Worm (Caenorhabditis elegans): Measurements from ENCODE around the gene F40G12.9.
"Not testable (repeated sequence)": the region's sequence is repeated elsewhere in the genome, so short reads cannot be mapped to it uniquely, and the experiment has no call there.

The F40G12.9 gene

DNA sequence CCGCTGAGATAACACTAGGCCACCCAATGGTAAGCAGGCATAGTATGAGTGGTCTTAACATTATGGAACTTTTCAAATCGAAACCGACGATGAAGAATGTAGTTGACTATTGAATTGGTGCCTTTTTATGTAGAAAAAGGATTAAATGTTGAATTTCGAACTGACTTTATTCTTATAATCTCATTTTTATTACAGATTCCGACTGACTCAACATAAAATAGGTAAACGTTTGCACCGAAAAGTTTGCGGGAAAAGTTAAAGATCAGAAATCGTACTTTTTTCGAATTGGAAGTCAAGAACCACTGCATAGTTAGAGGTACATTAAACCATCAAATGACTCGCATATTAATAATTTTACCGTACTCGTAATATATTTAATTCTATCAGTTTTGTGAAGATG, 28.2 kb upstream of the F40G12.9 start, which contains the start of gene K02E11.7:
Gene K02E11.7 (minus strand): TSS at position 101 of the 400 bp plus-strand sequence.
- TF ChIP-seq cog-1 (tag; optimal IDR thresholded peaks at IDR 0.05) (no peak), ztf-23 (GFP tag; IDR thresholded peaks at IDR 0.05) (no peak), med-1 (GFP tag; optimal IDR thresholded peaks at IDR 0.05; ENCODE audit: insufficient read depth) (no peak), T22C8.4 (GFP tag; IDR thresholded peaks at IDR 0.05) (no peak), ztf-29 (GFP tag; IDR thresholded peaks at IDR 0.05) (no peak), klf-2 (GFP tag; conservative IDR thresholded peaks at IDR 0.05) (no peak), tab-1 (GFP tag; IDR thresholded peaks at IDR 0.05) (no peak), ref-1 (GFP tag; conservative IDR thresholded peaks at IDR 0.05) (no peak), flt-1 (GFP tag; IDR thresholded peaks at IDR 0.05) (no peak)

DNA sequence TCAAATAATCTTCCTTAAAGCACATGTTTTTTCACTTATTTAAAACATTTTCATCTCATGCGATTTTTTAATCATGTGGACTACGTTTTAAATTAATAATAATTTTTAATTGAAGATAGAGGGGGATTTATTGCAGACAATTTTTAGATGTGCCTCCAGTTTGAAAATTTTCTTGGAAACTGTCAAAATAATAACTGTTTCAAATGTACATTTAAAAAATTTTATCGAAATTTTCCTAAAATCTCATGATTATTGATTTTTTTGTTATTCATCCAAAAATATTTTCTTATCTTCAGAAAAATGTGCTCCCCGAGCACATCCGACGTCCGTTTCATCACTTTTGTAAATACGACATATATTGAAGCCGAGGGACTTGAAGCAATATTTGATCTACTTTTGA, 25.6 kb upstream of the F40G12.9 start, which contains the start of gene sre-8:
Gene sre-8 (plus strand): TSS at position 301 of the 400 bp plus-strand sequence.
- TF ChIP-seq med-1 (GFP tag; optimal IDR thresholded peaks at IDR 0.05; ENCODE audit: insufficient read depth): no peak

DNA sequence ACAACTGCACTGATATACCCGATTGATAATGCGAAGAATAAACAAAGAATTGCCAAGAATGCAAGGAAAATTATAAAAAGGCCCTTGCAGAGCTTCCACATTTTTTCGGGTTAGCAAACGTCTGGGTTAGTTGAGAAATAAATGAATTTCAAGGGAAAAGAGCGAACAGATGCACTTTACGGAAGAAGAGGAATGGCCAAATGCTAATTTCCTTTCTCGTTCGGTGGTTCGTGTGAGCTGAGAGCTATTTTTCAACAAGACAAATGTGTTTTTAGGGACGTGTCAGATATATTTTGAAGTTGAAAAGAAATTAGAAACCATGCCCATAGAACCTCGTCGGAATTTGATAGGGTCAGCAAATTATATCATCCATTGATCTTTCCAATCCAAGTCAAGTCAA, 21.6 kb upstream of the F40G12.9 start, which contains the start of gene F40G12.2:
Gene F40G12.2 (minus strand): TSS at position 101 of the 400 bp plus-strand sequence.
- no peak for TF ChIP-seq flt-1 (GFP tag; IDR thresholded peaks at IDR 0.05)
- TF ChIP-seq klf-2 (GFP tag; conservative IDR thresholded peaks at IDR 0.05): no peak
- no peak for TF ChIP-seq ztf-23 (GFP tag; IDR thresholded peaks at IDR 0.05)
- TF ChIP-seq T22C8.4 (GFP tag; IDR thresholded peaks at IDR 0.05): no peak
- no peak for TF ChIP-seq cog-1 (tag; optimal IDR thresholded peaks at IDR 0.05)

DNA sequence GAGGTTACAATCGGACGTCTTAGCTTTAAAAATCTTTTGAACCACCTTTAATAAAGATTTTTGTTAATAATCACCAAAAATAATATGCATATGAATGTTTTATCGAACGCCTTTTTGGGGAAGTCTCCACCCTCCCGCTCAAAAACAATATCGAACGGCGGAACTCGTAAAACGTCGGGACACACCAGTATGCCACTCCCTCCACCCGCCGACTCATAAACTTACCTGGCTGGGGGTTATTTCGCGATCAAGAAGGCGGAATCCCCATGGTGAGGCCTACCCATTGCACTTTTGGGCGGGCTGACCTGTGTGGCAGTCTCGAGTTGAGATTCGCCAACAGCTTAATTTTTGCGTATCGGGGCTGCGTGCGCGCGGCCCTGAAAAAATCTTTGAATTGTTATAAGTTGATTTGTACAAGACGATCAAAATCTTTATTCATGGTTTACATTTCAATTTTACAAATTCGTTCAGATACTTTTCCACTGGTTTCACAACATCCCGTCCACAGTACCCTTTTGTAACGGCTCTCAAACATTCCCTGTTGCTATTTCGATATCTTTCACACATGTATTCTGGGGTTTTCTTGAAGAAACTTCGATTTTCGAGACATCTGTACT, 15.0 kb upstream of the F40G12.9 start:
- TF ChIP-seq flt-1 (GFP tag; IDR thresholded peaks at IDR 0.05) (no peak), ztf-29 (GFP tag; IDR thresholded peaks at IDR 0.05) (no peak), cog-1 (tag; optimal IDR thresholded peaks at IDR 0.05) (no peak), T22C8.4 (GFP tag; IDR thresholded peaks at IDR 0.05) (no peak), med-1 (GFP tag; optimal IDR thresholded peaks at IDR 0.05; ENCODE audit: insufficient read depth) (no peak), ztf-23 (GFP tag; IDR thresholded peaks at IDR 0.05) (no peak), ref-1 (GFP tag; conservative IDR thresholded peaks at IDR 0.05) (no peak), klf-2 (GFP tag; conservative IDR thresholded peaks at IDR 0.05) (no peak), tab-1 (GFP tag; IDR thresholded peaks at IDR 0.05) (no peak)

DNA sequence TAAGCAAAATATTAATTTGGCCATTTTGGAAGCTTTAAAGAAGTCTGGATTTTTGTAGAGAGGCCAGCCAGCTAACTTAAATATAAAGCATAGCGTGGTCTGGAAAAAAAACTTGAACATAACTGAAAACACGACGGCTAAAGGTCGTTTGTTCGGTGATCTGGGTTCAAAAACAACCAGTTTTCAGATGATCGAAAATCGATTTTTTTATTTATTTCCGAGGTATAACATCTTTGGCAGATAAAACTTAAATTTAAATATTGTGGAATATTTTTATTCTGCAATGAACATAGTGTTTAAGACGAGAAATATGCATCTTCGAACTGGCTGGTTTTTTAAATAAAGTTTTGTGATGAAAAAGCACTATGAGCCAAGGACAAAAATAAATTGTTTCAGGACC, 13.8 kb upstream of the F40G12.9 start, which contains the start of gene F40G12.4:
Gene F40G12.4 (minus strand): TSS at position 101 of the 400 bp plus-strand sequence.
- TF ChIP-seq cog-1 (tag; optimal IDR thresholded peaks at IDR 0.05) (no peak), tab-1 (GFP tag; IDR thresholded peaks at IDR 0.05) (no peak), ref-1 (GFP tag; conservative IDR thresholded peaks at IDR 0.05) (no peak), med-1 (GFP tag; optimal IDR thresholded peaks at IDR 0.05; ENCODE audit: insufficient read depth) (no peak), flt-1 (GFP tag; IDR thresholded peaks at IDR 0.05) (no peak), ztf-29 (GFP tag; IDR thresholded peaks at IDR 0.05) (no peak), T22C8.4 (GFP tag; IDR thresholded peaks at IDR 0.05) (no peak), klf-2 (GFP tag; conservative IDR thresholded peaks at IDR 0.05) (no peak), ztf-23 (GFP tag; IDR thresholded peaks at IDR 0.05) (no peak)

DNA sequence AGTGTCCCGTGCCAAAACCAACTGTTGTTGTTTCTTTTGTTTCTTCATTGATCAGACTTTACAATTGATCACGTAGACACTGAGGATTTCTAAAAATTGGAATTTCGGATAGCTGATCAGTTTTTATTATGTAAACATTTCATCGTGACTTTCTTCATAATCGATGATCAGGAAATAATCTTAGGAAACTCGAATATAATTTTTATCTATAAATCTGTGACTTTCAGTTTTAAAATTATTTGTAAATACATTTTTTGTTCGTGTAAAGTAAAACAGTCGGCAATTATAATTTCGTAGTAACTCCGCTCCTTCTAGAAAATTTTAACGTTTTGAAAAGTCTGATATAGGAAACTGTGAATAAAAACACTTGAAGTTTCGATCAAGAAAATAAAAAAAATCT, 11.7 kb upstream of the F40G12.9 start, which contains the start of gene F40G12.5:
Gene F40G12.5 (minus strand): TSS at position 101 of the 400 bp plus-strand sequence.
- TF ChIP-seq klf-2 (GFP tag; conservative IDR thresholded peaks at IDR 0.05) (no peak), tab-1 (GFP tag; IDR thresholded peaks at IDR 0.05) (no peak), ztf-29 (GFP tag; IDR thresholded peaks at IDR 0.05) (no peak), T22C8.4 (GFP tag; IDR thresholded peaks at IDR 0.05) (no peak), med-1 (GFP tag; optimal IDR thresholded peaks at IDR 0.05; ENCODE audit: insufficient read depth) (no peak), cog-1 (tag; optimal IDR thresholded peaks at IDR 0.05) (no peak)

DNA sequence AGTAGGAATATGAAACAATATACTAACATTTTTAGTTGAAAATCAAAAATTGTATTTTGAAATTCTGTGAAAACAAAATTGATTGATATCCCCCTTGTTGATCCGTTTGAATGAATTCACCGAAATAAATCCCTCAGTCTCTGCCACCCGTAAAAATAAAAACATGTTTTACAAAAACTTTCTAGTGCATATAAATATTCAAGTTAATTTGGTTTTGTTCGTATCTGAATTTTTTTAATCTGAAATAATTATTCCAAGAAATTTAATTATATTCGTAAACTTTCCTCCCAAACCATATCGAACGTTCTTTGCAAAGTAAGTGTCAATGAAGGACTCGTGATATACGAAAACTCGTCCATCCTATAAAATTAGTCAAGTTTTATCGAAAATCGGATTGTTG, 9.4 kb upstream of the F40G12.9 start, which contains the start of gene F40G12.6:
Gene F40G12.6 (minus strand): TSS at position 101 of the 400 bp plus-strand sequence.
- TF ChIP-seq med-1 (GFP tag; optimal IDR thresholded peaks at IDR 0.05; ENCODE audit: insufficient read depth): no peak
- no peak for TF ChIP-seq ztf-23 (GFP tag; IDR thresholded peaks at IDR 0.05)

DNA sequence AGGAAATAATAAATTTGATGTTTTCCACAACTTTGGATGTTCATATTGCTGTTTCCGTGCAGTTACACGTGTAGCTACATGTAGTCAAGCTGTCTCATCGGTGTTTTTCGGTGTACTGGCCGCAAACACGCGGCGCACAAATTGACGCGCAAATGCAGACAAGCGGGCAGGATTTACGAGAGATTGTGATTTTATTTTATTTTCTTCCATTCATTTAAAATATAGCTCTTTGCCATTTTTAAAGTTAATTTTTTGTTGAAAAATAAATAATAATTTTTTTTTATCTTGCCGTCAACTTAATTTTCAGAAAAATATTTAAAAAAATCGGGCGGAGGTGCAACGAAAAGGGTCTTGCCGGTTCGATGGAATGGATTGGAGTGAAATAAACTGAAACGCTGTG, 8.2 kb upstream of the F40G12.9 start, which contains the start of gene F40G12.7:
Gene F40G12.7 (plus strand): TSS at position 301 of the 400 bp plus-strand sequence.
- TF ChIP-seq ztf-29, flt-1, tab-1 (GFP tag; IDR thresholded peaks at IDR 0.05): not testable (repeated sequence)

DNA sequence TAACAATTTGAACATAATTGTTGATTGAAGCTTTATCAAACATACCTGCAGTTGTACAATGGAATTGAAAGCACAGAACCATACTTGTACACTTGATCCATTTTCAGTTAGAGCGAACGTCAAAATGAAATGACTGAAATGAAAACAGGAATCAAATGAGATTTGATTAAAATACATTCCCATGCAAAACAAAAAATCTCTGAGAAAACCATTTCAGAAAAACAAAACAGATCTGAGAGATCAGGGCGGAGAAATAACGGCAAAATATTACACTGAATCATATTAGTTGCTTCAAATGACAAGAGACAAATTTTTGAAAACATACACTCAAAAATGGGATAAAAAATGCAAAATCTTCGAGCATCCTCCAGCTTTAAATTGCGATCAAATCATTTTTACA, 2.7 kb upstream of the F40G12.9 start, which contains the start of gene srt-33:
Gene srt-33 (minus strand): TSS at position 101 of the 400 bp plus-strand sequence.
- TF ChIP-seq ztf-29 (GFP tag; IDR thresholded peaks at IDR 0.05) (no peak), flt-1 (GFP tag; IDR thresholded peaks at IDR 0.05) (no peak), ref-1 (GFP tag; conservative IDR thresholded peaks at IDR 0.05) (no peak), ztf-23 (GFP tag; IDR thresholded peaks at IDR 0.05) (no peak), klf-2 (GFP tag; conservative IDR thresholded peaks at IDR 0.05) (no peak), T22C8.4 (GFP tag; IDR thresholded peaks at IDR 0.05) (no peak), med-1 (GFP tag; optimal IDR thresholded peaks at IDR 0.05; ENCODE audit: insufficient read depth) (no peak), cog-1 (tag; optimal IDR thresholded peaks at IDR 0.05) (no peak), tab-1 (GFP tag; IDR thresholded peaks at IDR 0.05) (no peak)

DNA sequence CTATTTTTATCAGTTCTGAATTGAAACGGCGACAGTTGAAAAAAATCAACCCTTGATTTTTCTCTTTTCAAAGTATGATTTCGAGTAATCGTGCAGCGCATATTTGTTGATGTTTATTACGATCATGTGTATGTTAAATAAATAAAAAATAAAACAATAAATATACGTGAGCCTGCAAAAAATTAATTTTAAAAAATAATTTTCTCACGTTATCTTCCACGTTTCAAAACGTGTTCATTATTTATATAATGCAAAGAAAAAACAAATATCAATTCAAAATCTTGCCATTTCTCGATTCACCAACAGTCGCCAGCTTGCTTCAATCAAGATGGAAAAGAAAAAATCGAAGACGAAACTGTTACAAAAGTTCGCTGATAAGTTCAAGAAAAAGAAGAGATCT, 782 bp downstream of the F40G12.9 start, which contains the start of gene F40G12.10:
Gene F40G12.10 (plus strand): TSS at position 301 of the 400 bp plus-strand sequence.
- TF ChIP-seq flt-1 (GFP tag; IDR thresholded peaks at IDR 0.05) (no peak), ref-1 (GFP tag; conservative IDR thresholded peaks at IDR 0.05) (no peak), med-1 (GFP tag; optimal IDR thresholded peaks at IDR 0.05; ENCODE audit: insufficient read depth) (no peak), klf-2 (GFP tag; conservative IDR thresholded peaks at IDR 0.05) (no peak), tab-1 (GFP tag; IDR thresholded peaks at IDR 0.05) (no peak), T22C8.4 (GFP tag; IDR thresholded peaks at IDR 0.05) (no peak), ztf-23 (GFP tag; IDR thresholded peaks at IDR 0.05) (no peak), ztf-29 (GFP tag; IDR thresholded peaks at IDR 0.05) (no peak), cog-1 (tag; optimal IDR thresholded peaks at IDR 0.05) (no peak)
